Worm (Caenorhabditis elegans): Measurements from ENCODE around the gene F38H4.5.

The F38H4.5 gene

ce11 chrIV:11857159-11857565 is 5.2 kb downstream of the F38H4.5 start (continued):
- TF ChIP-seq ceh-28 (tag; optimal IDR thresholded peaks at IDR 0.05): no peak
- TF ChIP-seq spr-1 (tag; optimal IDR thresholded peaks at IDR 0.05): peak; percentile 45
- TF ChIP-seq F26F4.8 (GFP tag; conservative IDR thresholded peaks at IDR 0.05): no peak
- peak; percentile 75 for TF ChIP-seq ceh-20 (GFP tag; IDR thresholded peaks at IDR 0.05)
- peak; percentile 54; the same call in 1 of the 2 replicates for TF ChIP-seq ctbp-1 (GFP tag; IDR thresholded peaks at IDR 0.05)
- TF ChIP-seq hlh-30 (tag; optimal IDR thresholded peaks at IDR 0.05; ENCODE audit: insufficient read depth): peak; percentile 61
- peak; percentile 66 for TF ChIP-seq lin-38 (GFP tag; IDR thresholded peaks at IDR 0.05)
- TF ChIP-seq vab-7 (GFP tag; IDR thresholded peaks at IDR 0.05): 0 out of 2 replicates have a peak, but pooled peaks have one; percentile 39
- no peak; the same call in 1 of the 2 replicates for TF ChIP-seq mxl-2 (GFP tag; conservative IDR thresholded peaks at IDR 0.05)
- TF ChIP-seq nhr-28 (tag; optimal IDR thresholded peaks at IDR 0.05): peak; percentile 32
- TF ChIP-seq daf-19 (GFP tag; conservative IDR thresholded peaks at IDR 0.05): no peak
- TF ChIP-seq hlh-11 (tag; optimal IDR thresholded peaks at IDR 0.05): peak; percentile 78
- TF ChIP-seq sdz-12 (GFP tag; optimal IDR thresholded peaks at IDR 0.05): no peak
- no peak for TF ChIP-seq cey-2 (tag; optimal IDR thresholded peaks at IDR 0.05; ENCODE audit: borderline replicate concordance, insufficient read depth)
- TF ChIP-seq rbr-2 (tag; optimal IDR thresholded peaks at IDR 0.05): peak; percentile 89
- 0 out of 2 replicates have a peak, but pooled peaks have one; percentile 28 for TF ChIP-seq tra-1 (GFP tag; IDR thresholded peaks at IDR 0.05)
- TF ChIP-seq egl-27 (tag; optimal IDR thresholded peaks at IDR 0.05): no peak
- peak; percentile 65 for TF ChIP-seq dve-1 (tag; optimal IDR thresholded peaks at IDR 0.05; ENCODE audit: insufficient read depth)
- peak; percentile 22 for TF ChIP-seq nhr-77 (tag; optimal IDR thresholded peaks at IDR 0.05)
- no peak for TF ChIP-seq zip-11 (GFP tag; IDR thresholded peaks at IDR 0.05)
- no peak for TF ChIP-seq zag-1 (tag; optimal IDR thresholded peaks at IDR 0.05)
- no peak for TF ChIP-seq dmd-8 (GFP tag; IDR thresholded peaks at IDR 0.05)
- peak; percentile 64 for TF ChIP-seq mes-2 (tag; optimal IDR thresholded peaks at IDR 0.05; ENCODE audit: poor library complexity, severe bottlenecking)
- TF ChIP-seq nhr-6 (tag; optimal IDR thresholded peaks at IDR 0.05): peak; percentile 24
- TF ChIP-seq nhr-102 (tag; optimal IDR thresholded peaks at IDR 0.05): no peak
- TF ChIP-seq F37D6.2 (tag; optimal IDR thresholded peaks at IDR 0.05): peak; percentile 71
- peak; percentile 36 for TF ChIP-seq jun-1 (tag; optimal IDR thresholded peaks at IDR 0.05)
- peak; percentile 29 to 54 for TF ChIP-seq mdl-1 (tag; optimal IDR thresholded peaks at IDR 0.05)
- peak; percentile 73 for TF ChIP-seq nhr-11 (tag; optimal IDR thresholded peaks at IDR 0.05)
- TF ChIP-seq egl-43 (GFP tag; IDR thresholded peaks at IDR 0.05): peak; percentile 69; the same call in 1 of the 2 replicates

ce11 chrIV:11858142-11858541 is 6.2 kb downstream of the F38H4.5 start, which contains the start of gene let-92:
let-92 (plus strand) TSS chrIV:11858442.
- no peak for TF ChIP-seq hlh-11 (tag; optimal IDR thresholded peaks at IDR 0.05)
- TF ChIP-seq F10B5.3 (tag; optimal IDR thresholded peaks at IDR 0.05): no peak
- TF ChIP-seq snpc-4 (tag; optimal IDR thresholded peaks at IDR 0.05): no peak
- no peak for TF ChIP-seq aha-1 (tag)
- TF ChIP-seq jun-1 (tag; optimal IDR thresholded peaks at IDR 0.05): no peak
- TF ChIP-seq duxl-1 (tag; optimal IDR thresholded peaks at IDR 0.05; ENCODE audit: poor library complexity): no peak
- TF ChIP-seq lir-3 (tag; optimal IDR thresholded peaks at IDR 0.05): no peak
- no peak for TF ChIP-seq hif-1 (tag; optimal IDR thresholded peaks at IDR 0.05)
- TF ChIP-seq lim-7 (GFP tag; IDR thresholded peaks at IDR 0.05): no peak
- no peak for TF ChIP-seq nhr-11 (tag; optimal IDR thresholded peaks at IDR 0.05)
- no peak for TF ChIP-seq nhr-10 (tag; optimal IDR thresholded peaks at IDR 0.05)
- TF ChIP-seq mep-1 (tag; optimal IDR thresholded peaks at IDR 0.05): no peak

All from whole organism, L4 larva.